Worm (Caenorhabditis elegans): Measurements from ENCODE around the gene sdz-24.

sdz-24 gene

DNA sequence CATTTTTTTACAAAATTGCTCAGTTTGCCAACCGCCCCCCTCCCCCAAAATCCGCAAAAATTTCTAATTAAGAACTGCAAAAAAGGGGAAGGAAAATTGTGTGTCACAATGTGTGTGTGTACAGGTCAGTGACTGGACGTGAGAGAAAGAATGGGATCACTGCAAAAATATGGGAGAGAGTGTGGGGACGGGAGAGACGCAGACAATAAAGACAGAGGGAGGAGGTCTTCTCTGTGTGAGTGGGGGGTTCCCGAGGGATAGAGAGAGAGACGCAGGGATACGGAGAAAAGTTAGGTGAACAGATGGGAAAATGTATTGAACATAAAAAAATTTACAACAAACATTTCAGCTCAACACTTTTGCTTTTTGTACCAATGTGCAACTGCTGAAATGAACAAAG, 32.5 kb upstream of the sdz-24 start:
- TF ChIP-seq gmeb-1 (tag; optimal IDR thresholded peaks at IDR 0.05), result peak; percentile 53
- no peak for TF ChIP-seq ztf-11 (tag; optimal IDR thresholded peaks at IDR 0.05)
- TF ChIP-seq elt-1 (tag; optimal IDR thresholded peaks at IDR 0.05), result no peak
- no peak for TF ChIP-seq nhr-21 (tag; optimal IDR thresholded peaks at IDR 0.05)
- TF ChIP-seq R02D3.7 (tag; optimal IDR thresholded peaks at IDR 0.05), result no peak
- TF ChIP-seq sma-3 (GFP tag; optimal IDR thresholded peaks at IDR 0.05), result peak; percentile 56
- TF ChIP-seq lin-11 (tag; optimal IDR thresholded peaks at IDR 0.05), result no peak
- no peak for TF ChIP-seq alr-1 (tag; optimal IDR thresholded peaks at IDR 0.05)
- TF ChIP-seq mab-5 (tag; optimal IDR thresholded peaks at IDR 0.05), result no peak
- TF ChIP-seq dmd-4 (tag; optimal IDR thresholded peaks at IDR 0.05), result no peak
- TF ChIP-seq ZK546.5 (tag; optimal IDR thresholded peaks at IDR 0.05), result no peak
- TF ChIP-seq C34F6.9 (tag; optimal IDR thresholded peaks at IDR 0.05), result peak; percentile 46
- TF ChIP-seq nhr-237 (tag; optimal IDR thresholded peaks at IDR 0.05), result no peak
- TF ChIP-seq nhr-12 (tag; optimal IDR thresholded peaks at IDR 0.05), result no peak
- no peak for TF ChIP-seq nhr-10 (tag; optimal IDR thresholded peaks at IDR 0.05)
- TF ChIP-seq unc-55 (GFP tag; optimal IDR thresholded peaks at IDR 0.05), result no peak
- peak; percentile 3 for TF ChIP-seq crh-2 (tag; optimal IDR thresholded peaks at IDR 0.05)
- no peak for TF ChIP-seq ceh-82 (tag; optimal IDR thresholded peaks at IDR 0.05)
- no peak for TF ChIP-seq lin-39 (tag; optimal IDR thresholded peaks at IDR 0.05)
- no peak for TF ChIP-seq ceh-16 (tag; optimal IDR thresholded peaks at IDR 0.05)
- TF ChIP-seq nhr-129 (tag; optimal IDR thresholded peaks at IDR 0.05), result peak; percentile 36
- no peak for TF ChIP-seq lsy-2 (tag; optimal IDR thresholded peaks at IDR 0.05)
- TF ChIP-seq mbf-1 (tag; optimal IDR thresholded peaks at IDR 0.05), result no peak
- peak; percentile 73 for TF ChIP-seq nhr-25 (tag; optimal IDR thresholded peaks at IDR 0.05)
- no peak for TF ChIP-seq nhr-11 (tag; optimal IDR thresholded peaks at IDR 0.05)
- TF ChIP-seq fos-1 (tag; optimal IDR thresholded peaks at IDR 0.05), result peak; percentile 63
- peak; percentile 74 for TF ChIP-seq F13H6.1 (tag; optimal IDR thresholded peaks at IDR 0.05)
- TF ChIP-seq nhr-77 (tag; optimal IDR thresholded peaks at IDR 0.05), result no peak
- no peak for TF ChIP-seq nhr-6 (tag; optimal IDR thresholded peaks at IDR 0.05)
- TF ChIP-seq snpc-4 (tag; optimal IDR thresholded peaks at IDR 0.05), result no peak
- no peak for TF ChIP-seq ztf-1 (GFP tag; conservative IDR thresholded peaks at IDR 0.05)
- peak; percentile 59 for TF ChIP-seq sma-9 (GFP tag; optimal IDR thresholded peaks at IDR 0.05)
- no peak for TF ChIP-seq sma-9 (tag; optimal IDR thresholded peaks at IDR 0.05)
- no peak for TF ChIP-seq aly-2 (tag; optimal IDR thresholded peaks at IDR 0.05)
- no peak for TF ChIP-seq skn-1 (tag; optimal IDR thresholded peaks at IDR 0.05)
- no peak for TF ChIP-seq Y55F3AM.14 (GFP tag; optimal IDR thresholded peaks at IDR 0.05)
- TF ChIP-seq ama-1 (optimal IDR thresholded peaks at IDR 0.05), result no peak
- no peak for TF ChIP-seq unc-62 (GFP tag; optimal IDR thresholded peaks at IDR 0.05)
- no peak for TF ChIP-seq nhr-23 (tag; optimal IDR thresholded peaks at IDR 0.05)
- TF ChIP-seq zag-1 (tag; optimal IDR thresholded peaks at IDR 0.05), result no peak
- TF ChIP-seq mdl-1 (tag; optimal IDR thresholded peaks at IDR 0.05), result no peak
- peak; percentile 4 for TF ChIP-seq blmp-1 (tag; optimal IDR thresholded peaks at IDR 0.05; ENCODE audit: insufficient read depth)
- TF ChIP-seq lin-13 (GFP tag; optimal IDR thresholded peaks at IDR 0.05), result no peak
- no peak for TF ChIP-seq elt-3 (tag; optimal IDR thresholded peaks at IDR 0.05)
- no peak for TF ChIP-seq peb-1 (tag; optimal IDR thresholded peaks at IDR 0.05)
- no peak for TF ChIP-seq sem-4 (tag; optimal IDR thresholded peaks at IDR 0.05)
- no peak for TF ChIP-seq unc-39 (tag; optimal IDR thresholded peaks at IDR 0.05)
- TF ChIP-seq egl-27 (tag; optimal IDR thresholded peaks at IDR 0.05), result peak; percentile 1
- no peak for TF ChIP-seq ztf-4 (tag; optimal IDR thresholded peaks at IDR 0.05)

DNA sequence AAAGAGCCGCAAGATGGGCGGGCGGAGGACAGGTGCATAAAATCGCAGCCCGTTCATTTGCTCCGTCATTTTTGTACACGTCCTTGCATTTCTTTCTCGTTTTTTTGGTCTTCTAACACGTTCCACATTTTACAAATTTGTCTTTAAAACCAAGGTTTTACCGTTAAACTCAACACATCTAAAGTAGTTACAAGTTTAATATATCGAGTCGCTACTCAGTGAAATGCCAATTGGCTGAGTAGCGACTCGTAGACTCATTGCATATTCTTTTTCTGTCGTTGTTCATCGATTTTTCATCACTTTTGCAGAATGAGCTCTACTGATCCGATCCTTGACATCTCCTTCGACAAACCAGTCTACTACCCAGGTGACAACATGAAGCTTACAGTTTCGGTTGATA, 31.3 kb upstream of the sdz-24 start, which contains the start of gene arrd-1:
arrd-1 (plus strand) TSS at position 301 of the 400 bp plus-strand sequence.
- TF ChIP-seq ZK546.5 (tag; optimal IDR thresholded peaks at IDR 0.05) (no peak), nhr-23 (tag; optimal IDR thresholded peaks at IDR 0.05) (no peak), zag-1 (tag; optimal IDR thresholded peaks at IDR 0.05) (no peak), nhr-10 (tag; optimal IDR thresholded peaks at IDR 0.05) (no peak), lin-13 (GFP tag; optimal IDR thresholded peaks at IDR 0.05) (no peak), ceh-82 (tag; optimal IDR thresholded peaks at IDR 0.05) (no peak), ztf-4 (tag; optimal IDR thresholded peaks at IDR 0.05) (no peak)

All from whole organism, L2 larva.